Worm (Caenorhabditis elegans) whole organism, young adult: Measurements from ENCODE around the gene ttbk-5.

Source experiments
- B0019.2 ChIP-seq: fragments of 200-800 bp; sonication (Bioruptor generic); conservative IDR thresholded peaks from 2 replicates; pipeline ENCODE4 v1.3.6; 2022; ENCODE audit warnings: missing genetic modification reagents, missing genetic modification characterization, missing compliant biosample characterization
- B0261.1 ChIP-seq: sonication (generic microtip); optimal IDR thresholded peaks from 2 replicates; lab custom pipeline; 2016; ENCODE audit warnings: mild to moderate bottlenecking, missing genetic modification characterization, moderate library complexity, missing compliant biosample characterization
- B0336.3 ChIP-seq: fragments of 200-800 bp; sonication (Bioruptor generic); IDR thresholded peaks from 2 replicates; pipeline ENCODE4 v1.3.6; 2022; ENCODE audit warnings: missing genetic modification characterization, missing compliant biosample characterization
- C06A6.2 ChIP-seq: fragments of 200-800 bp; sonication (Bioruptor generic); conservative IDR thresholded peaks from 2 replicates; pipeline ENCODE4 v1.3.6; 2022; ENCODE audit warnings: missing genetic modification characterization, missing compliant biosample characterization
- C17E4.6 ChIP-seq: fragments of 200-800 bp; sonication (Bioruptor generic); IDR thresholded peaks from 2 replicates; pipeline ENCODE4 v1.3.6; 2022; ENCODE audit warnings: missing genetic modification reagents, missing genetic modification characterization, missing compliant biosample characterization
- F10E7.11 ChIP-seq: sonication (generic microtip); optimal IDR thresholded peaks from 2 replicates; lab custom pipeline; 2017; ENCODE audit warnings: mild to moderate bottlenecking, missing genetic modification characterization, moderate library complexity, missing compliant biosample characterization
- F55B11.4 ChIP-seq: sonication (generic microtip); optimal IDR thresholded peaks from 2 replicates; lab custom pipeline; 2016; ENCODE audit warnings: missing compliant biosample characterization, missing genetic modification characterization, borderline replicate concordance; ENCODE audit not compliant: insufficient read depth
- F57A8.1 ChIP-seq: fragments of 200-800 bp; sonication (Bioruptor generic); optimal IDR thresholded peaks from 2 replicates; lab custom pipeline; 2018; ENCODE audit warnings: mild to moderate bottlenecking, missing genetic modification characterization, moderate library complexity, missing compliant biosample characterization
- K12H6.12 ChIP-seq: fragments of 200-800 bp; sonication (Bioruptor generic); optimal IDR thresholded peaks from 2 replicates; lab custom pipeline; 2018; ENCODE audit warnings: mild to moderate bottlenecking, missing genetic modification characterization, missing compliant biosample characterization
- Y53F4B.3 ChIP-seq: fragments of 200-800 bp; sonication (Bioruptor generic); IDR thresholded peaks from 2 replicates; pipeline ENCODE4 v1.3.6; 2022; ENCODE audit warnings: missing genetic modification reagents, missing genetic modification characterization, missing compliant biosample characterization
- Y79H2A.3 ChIP-seq: fragments of 200-800 bp; sonication (Bioruptor generic); conservative IDR thresholded peaks from 2 replicates; pipeline ENCODE4 v1.3.6; 2022; ENCODE audit warnings: missing genetic modification reagents, missing genetic modification characterization, missing compliant biosample characterization
- Y95B8A.8 ChIP-seq: fragments of 200-800 bp; sonication (Bioruptor generic); IDR thresholded peaks from 2 replicates; pipeline ENCODE4 v1.3.6; 2022; ENCODE audit warnings: missing genetic modification reagents, missing genetic modification characterization, missing compliant biosample characterization
- aptf-3 ChIP-seq: fragments of 200-800 bp; sonication (Bioruptor generic); IDR thresholded peaks from 2 replicates; pipeline ENCODE4 v1.3.6; 2022; ENCODE audit warnings: missing genetic modification characterization, missing compliant biosample characterization
- atf-7 ChIP-seq: sonication (generic microtip); optimal IDR thresholded peaks from 2 replicates; lab custom pipeline; 2017; ENCODE audit warnings: mild to moderate bottlenecking, missing genetic modification characterization, missing compliant biosample characterization
- bed-1 ChIP-seq: fragments of 200-800 bp; sonication (Bioruptor generic); IDR thresholded peaks from 2 replicates; pipeline ENCODE4 v1.3.6; 2022; ENCODE audit warnings: missing genetic modification reagents, missing genetic modification characterization, missing compliant biosample characterization
- bed-2 ChIP-seq: fragments of 200-800 bp; sonication (Bioruptor generic); IDR thresholded peaks from 2 replicates; pipeline ENCODE4 v1.3.6; 2022; ENCODE audit warnings: missing genetic modification reagents, missing genetic modification characterization, missing compliant biosample characterization
- cebp-2 ChIP-seq: fragments of 200-800 bp; sonication (Bioruptor generic); IDR thresholded peaks from 2 replicates; pipeline ENCODE4 v1.3.6; 2022; ENCODE audit warnings: missing genetic modification characterization, missing compliant biosample characterization
- die-1 ChIP-seq: sonication (generic microtip); optimal IDR thresholded peaks from 2 replicates; lab custom pipeline; 2016; ENCODE audit warnings: missing genotype, mild to moderate bottlenecking, missing genetic modification characterization, missing compliant biosample characterization
- dox-1 ChIP-seq: fragments of 200-800 bp; sonication (Bioruptor generic); IDR thresholded peaks from 2 replicates; pipeline ENCODE4 v1.3.6; 2022; ENCODE audit warnings: missing genetic modification reagents, missing genetic modification characterization, missing compliant biosample characterization
- egrh-3 ChIP-seq: fragments of 200-800 bp; sonication (Bioruptor generic); IDR thresholded peaks from 2 replicates; pipeline ENCODE4 v1.3.6; 2022; ENCODE audit warnings: missing genetic modification reagents, missing genetic modification characterization, missing compliant biosample characterization
- ekl-4 ChIP-seq: fragments of 200-800 bp; sonication (Bioruptor generic); IDR thresholded peaks from 2 replicates; pipeline ENCODE4 v1.3.6; 2022; ENCODE audit warnings: missing genetic modification reagents, missing genetic modification characterization, missing compliant biosample characterization
- fkh-3 ChIP-seq: sonication (generic microtip); optimal IDR thresholded peaks from 2 replicates; lab custom pipeline; 2016; ENCODE audit warnings: mild to moderate bottlenecking, missing genetic modification characterization, missing compliant biosample characterization
- gei-17 ChIP-seq: fragments of 200-800 bp; sonication (Bioruptor generic); optimal IDR thresholded peaks from 2 replicates; lab custom pipeline; 2018; ENCODE audit warnings: mild to moderate bottlenecking, missing genetic modification characterization, missing compliant biosample characterization
- him-1 ChIP-seq: sonication (generic microtip); optimal IDR thresholded peaks from 2 replicates; lab custom pipeline; 2016; ENCODE audit warnings: missing genotype, missing genetic modification reagents, missing genetic modification characterization, missing compliant biosample characterization
- hmg-1.2 ChIP-seq: fragments of 200-800 bp; sonication (Bioruptor generic); IDR thresholded peaks from 2 replicates; pipeline ENCODE4 v1.3.6; 2022; ENCODE audit warnings: missing genetic modification reagents, missing genetic modification characterization, missing compliant biosample characterization
- lin-40 ChIP-seq: sonication (generic microtip); optimal IDR thresholded peaks from 2 replicates; lab custom pipeline; 2016; ENCODE audit warnings: missing genetic modification characterization, mild to moderate bottlenecking, missing compliant biosample characterization, missing genotype, missing genetic modification reagents
- lir-1 ChIP-seq: fragments of 200-800 bp; sonication (Bioruptor generic); conservative IDR thresholded peaks from 2 replicates; pipeline ENCODE4 v1.3.6; 2022; ENCODE audit warnings: missing genetic modification reagents, missing genetic modification characterization, missing compliant biosample characterization
- lsl-1 ChIP-seq: fragments of 200-800 bp; sonication (Bioruptor generic); optimal IDR thresholded peaks from 2 replicates; lab custom pipeline; 2018; ENCODE audit warnings: mild to moderate bottlenecking, missing genetic modification characterization, moderate library complexity, missing compliant biosample characterization
- madf-3 ChIP-seq: fragments of 200-800 bp; sonication (Bioruptor generic); IDR thresholded peaks from 2 replicates; pipeline ENCODE4 v1.3.6; 2022; ENCODE audit warnings: missing genetic modification reagents, missing genetic modification characterization, missing compliant biosample characterization
- madf-8 ChIP-seq: fragments of 200-800 bp; sonication (Bioruptor generic); conservative IDR thresholded peaks from 2 replicates; pipeline ENCODE4 v1.3.6; 2022; ENCODE audit warnings: missing genetic modification reagents, missing genetic modification characterization, missing compliant biosample characterization
- nfya-1 ChIP-seq: sonication (generic microtip); optimal IDR thresholded peaks from 2 replicates; lab custom pipeline; 2017; ENCODE audit warnings: antibody characterized with exemption, missing compliant biosample characterization, missing genetic modification characterization, borderline replicate concordance; ENCODE audit not compliant: insufficient read depth
- nfya-2 ChIP-seq: fragments of 200-800 bp; sonication (Bioruptor generic); IDR thresholded peaks from 2 replicates; pipeline ENCODE4 v1.3.6; 2022; ENCODE audit warnings: missing genetic modification reagents, missing genetic modification characterization, missing compliant biosample characterization
- nhr-179 ChIP-seq: sonication (generic microtip); optimal IDR thresholded peaks from 2 replicates; lab custom pipeline; 2016; ENCODE audit warnings: mild to moderate bottlenecking, missing genetic modification characterization, missing compliant biosample characterization
- snpc-1.1 ChIP-seq: sonication (generic microtip); optimal IDR thresholded peaks from 2 replicates; lab custom pipeline; 2017; ENCODE audit warnings: missing genetic modification characterization, mild to moderate bottlenecking, missing compliant biosample characterization, antibody characterized with exemption, moderate library complexity, missing genotype, missing genetic modification reagents; ENCODE audit not compliant: insufficient read depth
- snpc-3.4 ChIP-seq: sonication (generic microtip); optimal IDR thresholded peaks from 2 replicates; lab custom pipeline; 2017; ENCODE audit warnings: missing genetic modification characterization, mild to moderate bottlenecking, missing compliant biosample characterization, antibody characterized with exemption, moderate library complexity, missing genotype, missing genetic modification reagents
- sptf-2 ChIP-seq: fragments of 200-800 bp; sonication (Bioruptor generic); optimal IDR thresholded peaks from 2 replicates; lab custom pipeline; 2018; ENCODE audit warnings: mild to moderate bottlenecking, missing genetic modification characterization, missing compliant biosample characterization
- unc-130 ChIP-seq: sonication (generic microtip); optimal IDR thresholded peaks from 2 replicates; lab custom pipeline; 2016; ENCODE audit warnings: missing genetic modification reagents, missing genetic modification characterization, missing compliant biosample characterization
- unc-62 ChIP-seq: fragments of 150-350 bp; optimal IDR thresholded peaks from 2 replicates; lab custom pipeline; 2014; ENCODE audit warnings: missing biosample characterization, missing genetic modification reagents, missing genetic modification characterization
- zfh-2 ChIP-seq: fragments of 200-800 bp; sonication (Bioruptor generic); conservative IDR thresholded peaks from 2 replicates; pipeline ENCODE4 v1.3.6; 2022; ENCODE audit warnings: missing genetic modification reagents, missing genetic modification characterization, missing compliant biosample characterization
- zim-3 ChIP-seq: sonication (generic microtip); optimal IDR thresholded peaks from 2 replicates; lab custom pipeline; 2017; ENCODE audit warnings: mild to moderate bottlenecking, missing genetic modification characterization, moderate library complexity, missing compliant biosample characterization
- ztf-22 ChIP-seq: fragments of 200-800 bp; sonication (Bioruptor generic); optimal IDR thresholded peaks from 2 replicates; lab custom pipeline; 2018; ENCODE audit warnings: mild to moderate bottlenecking, missing genetic modification characterization, moderate library complexity, missing compliant biosample characterization
- ztf-3 ChIP-seq: fragments of 200-800 bp; sonication (Bioruptor generic); optimal IDR thresholded peaks from 2 replicates; lab custom pipeline; 2018; ENCODE audit warnings: mild to moderate bottlenecking, missing genetic modification characterization, missing compliant biosample characterization

ttbk-5 gene

ce11 chrIV:10128906-10129386 lies 38.5 kb downstream of the ttbk-5 start, which contains the start of the genes gtbp-1 and K08F4.3 (continued):
- TF ChIP-seq fkh-3 (tag; lab: Kevin White, UChicago) (no peak), egrh-3 (GFP tag; lab: Robert Waterston, UW) (no peak), zfh-2 (GFP tag; lab: Robert Waterston, UW) (no peak), Y79H2A.3 (GFP tag; lab: Robert Waterston, UW) (no peak), die-1 (tag; lab: Kevin White, UChicago) (no peak), lir-1 (GFP tag; lab: Robert Waterston, UW) (no peak), him-1 (peak; percentile 33), B0019.2 (GFP tag; lab: Robert Waterston, UW) (no peak), ekl-4 (peak; percentile 46; the same call in 1 of the 2 replicates), F55B11.4 (tag; lab: Kevin White, UChicago) (no peak), lsl-1 (GFP tag; lab: Kevin White, UChicago) (peak; percentile 59), unc-130 (GFP tag; lab: Kevin White, UChicago) (no peak), Y95B8A.8 (GFP tag; lab: Robert Waterston, UW) (0 out of 2 replicates have a peak, but pooled peaks have one; percentile 13), gei-17 (no peak), C17E4.6 (GFP tag; lab: Robert Waterston, UW) (no peak), bed-2 (GFP tag; lab: Robert Waterston, UW) (no peak), cebp-2 (no peak), zim-3 (no peak), nfya-1 (no peak), B0261.1 (tag; lab: Kevin White, UChicago) (no peak), dox-1 (GFP tag; lab: Robert Waterston, UW) (no peak; the same call in 1 of the 2 replicates), B0336.3 (GFP tag; lab: Robert Waterston, UW) (no peak), nhr-179 (tag; lab: Kevin White, UChicago) (no peak), unc-62 (no peak), snpc-1.1 (peak; percentile 10), snpc-3.4 (no peak), atf-7 (no peak), hmg-1.2 (GFP tag; lab: Robert Waterston, UW) (peak; percentile 80), bed-1 (GFP tag; lab: Robert Waterston, UW) (no peak)
- TF ChIP-seq, all 124 proteins: peak for 28

ce11 chrIV:10129957-10130356 lies 39.5 kb downstream of the ttbk-5 start, which contains the start of gene glt-3:
Gene glt-3, plus strand, starts transcription at chrIV:10130257.
- no peak for TF ChIP-seq madf-8 (GFP tag; lab: Robert Waterston, UW)
- TF ChIP-seq nfya-2 (GFP tag; lab: Robert Waterston, UW), result no peak
- TF ChIP-seq K12H6.12 (tag; lab: Kevin White, UChicago), result no peak
- TF ChIP-seq lir-1 (GFP tag; lab: Robert Waterston, UW), result no peak
- TF ChIP-seq Y79H2A.3 (GFP tag; lab: Robert Waterston, UW), result no peak
- TF ChIP-seq madf-3, result no peak
- TF ChIP-seq F10E7.11, result no peak
- TF ChIP-seq aptf-3, result no peak

ce11 chrIV:10135817-10136216 lies 45.4 kb downstream of the ttbk-5 start, which contains the start of gene K08F4.5:
Gene K08F4.5, minus strand, starts transcription at chrIV:10135917.
- TF ChIP-seq Y95B8A.8 (GFP tag; lab: Robert Waterston, UW) (no peak), ztf-22 (GFP tag; lab: Kevin White, UChicago) (no peak), egrh-3 (GFP tag; lab: Robert Waterston, UW) (no peak), C06A6.2 (GFP tag; lab: Robert Waterston, UW) (no peak), gei-17 (no peak), B0019.2 (GFP tag; lab: Robert Waterston, UW) (no peak), snpc-3.4 (no peak), bed-1 (GFP tag; lab: Robert Waterston, UW) (no peak), Y53F4B.3 (no peak), F57A8.1 (GFP tag; lab: Kevin White, UChicago) (no peak), ztf-3 (GFP tag; lab: Kevin White, UChicago) (no peak), sptf-2 (GFP tag; lab: Kevin White, UChicago) (no peak), lin-40 (tag; lab: Kevin White, UChicago) (no peak), him-1 (no peak), K12H6.12 (tag; lab: Kevin White, UChicago) (no peak)
